Worm (Caenorhabditis elegans): ENCODE data around the gene clec-229.

Gene clec-229

ce11 chrV:15309011-15309410 is 32.3 kb downstream of the clec-229 start, which contains the start of gene srz-10:
TSS of gene srz-10 (minus strand) at chrV:15309098.
- no peak for TF ChIP-seq nhr-76 (tag; optimal IDR thresholded peaks at IDR 0.05)
- TF ChIP-seq fkh-8 (tag; optimal IDR thresholded peaks at IDR 0.05) = peak; percentile 64
- peak; percentile 42 for TF ChIP-seq nhr-47 (tag; optimal IDR thresholded peaks at IDR 0.05)
- no peak for TF ChIP-seq aly-2 (tag; optimal IDR thresholded peaks at IDR 0.05)
- no peak for TF ChIP-seq tlp-1 (tag; optimal IDR thresholded peaks at IDR 0.05)
- peak; percentile 47 for TF ChIP-seq nhr-71 (tag; optimal IDR thresholded peaks at IDR 0.05)
- no peak for TF ChIP-seq jun-1 (tag; optimal IDR thresholded peaks at IDR 0.05)
- TF ChIP-seq hlh-4 (tag; optimal IDR thresholded peaks at IDR 0.05) = peak; percentile 98
- no peak for TF ChIP-seq nhr-84 (tag; optimal IDR thresholded peaks at IDR 0.05)
- no peak for TF ChIP-seq unc-130 (tag; optimal IDR thresholded peaks at IDR 0.05)
- no peak for TF ChIP-seq ces-1 (GFP tag; optimal IDR thresholded peaks at IDR 0.05)

DNA sequence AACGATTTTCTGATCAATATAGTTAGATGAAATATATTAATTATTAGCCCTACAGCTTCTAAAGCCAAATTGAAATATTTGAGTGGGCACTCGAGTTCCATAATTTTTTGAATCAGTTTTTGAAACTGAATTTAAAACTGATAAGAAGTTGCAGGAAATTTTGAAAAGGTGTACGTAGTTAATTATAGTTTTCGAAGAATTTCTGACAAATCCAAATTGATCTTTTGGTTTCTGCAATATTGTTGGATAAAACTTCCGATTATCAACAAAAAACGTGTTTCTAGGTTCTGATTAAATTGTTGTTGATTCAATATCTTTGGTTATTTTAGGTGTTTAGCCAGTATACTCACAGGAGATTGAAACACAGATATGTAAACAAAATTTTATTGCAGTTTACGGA is 34.6 kb downstream of the clec-229 start, which contains the start of gene T26H8.4:
Gene T26H8.4 (minus strand): TSS at position 101 of the 400 bp plus-strand sequence.
- TF ChIP-seq pax-3 (tag; optimal IDR thresholded peaks at IDR 0.05) (peak; percentile 66), lin-39 (tag; optimal IDR thresholded peaks at IDR 0.05) (no peak)

- TF ChIP-seq nhr-85 (tag) (no peak), nhr-90 (tag; optimal IDR thresholded peaks at IDR 0.05; ENCODE audit: poor library complexity) (no peak), swsn-7 (tag; optimal IDR thresholded peaks at IDR 0.05) (no peak), pax-3 (tag; optimal IDR thresholded peaks at IDR 0.05) (peak; percentile 46)
Measured at ce11 chrV:15305502-15305901, 35.8 kb downstream of the clec-229 start, which contains the start of gene T26H8.5. TSS of gene T26H8.5 (minus strand) at chrV:15305602.

DNA sequence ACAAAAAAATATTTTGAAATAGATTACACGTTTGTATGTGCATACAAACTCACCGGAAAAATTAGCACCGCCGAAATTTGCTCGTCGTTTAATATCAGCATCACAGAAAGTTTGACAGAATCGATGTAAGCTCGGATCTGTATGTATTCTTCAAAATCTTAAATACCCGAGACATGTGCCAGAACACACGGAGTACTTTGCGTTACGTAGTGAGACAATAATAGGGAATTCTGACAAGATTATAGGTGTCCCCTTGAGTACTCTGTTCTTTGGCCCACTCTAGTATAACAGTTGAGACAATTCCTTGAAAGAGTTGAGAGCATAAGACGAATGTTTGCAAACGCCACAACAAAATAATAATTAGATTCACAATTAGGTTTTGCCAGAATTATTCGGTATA is 37.7 kb downstream of the clec-229 start, which contains the start of gene srx-48:
Gene srx-48 (minus strand): TSS at position 101 of the 400 bp plus-strand sequence.
- no peak for TF ChIP-seq lin-35 (GFP tag; optimal IDR thresholded peaks at IDR 0.05)
- TF ChIP-seq pax-3 (tag; optimal IDR thresholded peaks at IDR 0.05) = peak; percentile 67

ce11 chrV:15298597-15298996 is 42.7 kb downstream of the clec-229 start, which contains the start of gene cpr-3:
TSS of gene cpr-3 (minus strand) at chrV:15298700.
- no peak for TF ChIP-seq ceh-82 (tag; optimal IDR thresholded peaks at IDR 0.05)
- TF ChIP-seq xbp-1 (tag; optimal IDR thresholded peaks at IDR 0.05) = no peak
- no peak for TF ChIP-seq ets-5 (GFP tag; IDR thresholded peaks at IDR 0.05)
- TF ChIP-seq hpl-2 (GFP tag; optimal IDR thresholded peaks at IDR 0.05) = no peak
- TF ChIP-seq ztf-11 (tag; optimal IDR thresholded peaks at IDR 0.05) = no peak
- TF ChIP-seq egl-27 (tag; optimal IDR thresholded peaks at IDR 0.05) = no peak
- TF ChIP-seq pqm-1 (tag; optimal IDR thresholded peaks at IDR 0.05) = peak; percentile 90
- peak; percentile 19 for TF ChIP-seq nhr-90 (tag; optimal IDR thresholded peaks at IDR 0.05; ENCODE audit: poor library complexity)
- no peak for TF ChIP-seq irx-1 (tag; optimal IDR thresholded peaks at IDR 0.05)
- no peak for TF ChIP-seq mdl-1 (tag; optimal IDR thresholded peaks at IDR 0.05)
- no peak for TF ChIP-seq nhr-19 (GFP tag; conservative IDR thresholded peaks at IDR 0.05)
- no peak for TF ChIP-seq nhr-28 (tag; optimal IDR thresholded peaks at IDR 0.05)
- no peak for TF ChIP-seq mef-2 (tag; optimal IDR thresholded peaks at IDR 0.05)
- no peak for TF ChIP-seq hlh-4 (tag; optimal IDR thresholded peaks at IDR 0.05)
- peak; percentile 83 for TF ChIP-seq tlp-1 (tag; optimal IDR thresholded peaks at IDR 0.05)
- TF ChIP-seq elt-2 (tag; optimal IDR thresholded peaks at IDR 0.05) = peak; percentile 100
- no peak for TF ChIP-seq ces-1 (GFP tag; optimal IDR thresholded peaks at IDR 0.05)
- no peak for TF ChIP-seq unc-130 (tag; optimal IDR thresholded peaks at IDR 0.05)
- TF ChIP-seq ceh-63 (GFP tag; optimal IDR thresholded peaks at IDR 0.05) = no peak
- no peak for TF ChIP-seq blmp-1 (tag; optimal IDR thresholded peaks at IDR 0.05)
- TF ChIP-seq nhr-20 (tag; optimal IDR thresholded peaks at IDR 0.05) = peak; percentile 52
- TF ChIP-seq zip-4 (GFP tag; optimal IDR thresholded peaks at IDR 0.05) = no peak
- TF ChIP-seq jun-1 (tag; optimal IDR thresholded peaks at IDR 0.05) = peak; percentile 75
- TF ChIP-seq aha-1 (tag; optimal IDR thresholded peaks at IDR 0.05) = no peak
- TF ChIP-seq pax-3 (tag; optimal IDR thresholded peaks at IDR 0.05) = peak; percentile 88
- TF ChIP-seq hlh-17 (GFP tag; optimal IDR thresholded peaks at IDR 0.05; ENCODE audit: borderline replicate concordance) = no peak
- no peak for TF ChIP-seq dpl-1 (GFP tag; optimal IDR thresholded peaks at IDR 0.05)
- TF ChIP-seq nhr-71 (tag; optimal IDR thresholded peaks at IDR 0.05) = peak; percentile 30
- no peak for TF ChIP-seq efl-1 (optimal IDR thresholded peaks at IDR 0.05)
- TF ChIP-seq efl-1 (GFP tag; optimal IDR thresholded peaks at IDR 0.05 in 1 of 2) = peak in 1 of 2 experiments; percentile 37
